Worm (Caenorhabditis elegans): ENCODE data around the gene cct-7.

ce11 chrV:1857840-1858239, 14.2 kb upstream of the cct-7 start:
- TF ChIP-seq W03F9.2 (tag; optimal IDR thresholded peaks at IDR 0.05): no peak
- TF ChIP-seq dao-5 (tag; optimal IDR thresholded peaks at IDR 0.05): no peak
- no peak for TF ChIP-seq him-1 (tag; optimal IDR thresholded peaks at IDR 0.05)

Measured in whole organism, L4/young adult.